Worm (Caenorhabditis elegans) whole organism, L4 larva: ENCODE data around the gene spsb-1.

ENCODE experiments used
- F37D6.2 ChIP-seq: sonication (generic microtip); optimal IDR thresholded peaks from 2 replicates; lab custom pipeline; 2016; ENCODE audit warnings: mild to moderate bottlenecking, missing genetic modification characterization, missing compliant biosample characterization
- F49E8.2 ChIP-seq: sonication (generic microtip); optimal IDR thresholded peaks from 2 replicates; lab custom pipeline; 2016; ENCODE audit warnings: missing compliant biosample characterization, mild to moderate bottlenecking, missing genetic modification characterization, borderline replicate concordance
- cey-2 ChIP-seq: sonication (generic microtip); optimal IDR thresholded peaks from 3 replicates; lab custom pipeline; 2017; ENCODE audit warnings: missing genetic modification characterization, mild to moderate bottlenecking, missing compliant biosample characterization, antibody characterized with exemption, borderline replicate concordance; ENCODE audit not compliant: insufficient read depth
- dmd-9 ChIP-seq: fragments of 200-800 bp; sonication (Bioruptor generic); IDR thresholded peaks from 2 replicates; pipeline ENCODE4 v1.3.6; 2022; ENCODE audit warnings: missing genetic modification reagents, missing genetic modification characterization, missing compliant biosample characterization
- fkh-10 ChIP-seq: fragments of 150-350 bp; optimal IDR thresholded peaks from 2 replicates; lab custom pipeline; 2014; ENCODE audit warnings: missing biosample characterization, missing genetic modification reagents, missing genetic modification characterization
- lin-15B ChIP-seq: fragments of 150-350 bp; sonication (generic microtip); optimal IDR thresholded peaks from 3 replicates; lab custom pipeline; 2014; ENCODE audit warnings: missing biosample characterization, missing genetic modification characterization
- madf-9 ChIP-seq: fragments of 200-800 bp; sonication (Bioruptor generic); conservative IDR thresholded peaks from 2 replicates; pipeline ENCODE4 v1.3.6; 2022; ENCODE audit warnings: missing genetic modification reagents, missing genetic modification characterization, missing compliant biosample characterization
- nhr-11 ChIP-seq: fragments of 150-350 bp; optimal IDR thresholded peaks from 2 replicates; lab custom pipeline; 2014; ENCODE audit warnings: missing biosample characterization, missing genetic modification characterization
- nhr-77 ChIP-seq: fragments of 150-350 bp; optimal IDR thresholded peaks from 2 replicates; lab custom pipeline; 2014; ENCODE audit warnings: missing biosample characterization, missing genetic modification characterization
- ztf-7 ChIP-seq: fragments of 150-350 bp; optimal IDR thresholded peaks from 2 replicates; lab custom pipeline; 2014; ENCODE audit warnings: missing biosample characterization, missing genetic modification characterization

DNA sequence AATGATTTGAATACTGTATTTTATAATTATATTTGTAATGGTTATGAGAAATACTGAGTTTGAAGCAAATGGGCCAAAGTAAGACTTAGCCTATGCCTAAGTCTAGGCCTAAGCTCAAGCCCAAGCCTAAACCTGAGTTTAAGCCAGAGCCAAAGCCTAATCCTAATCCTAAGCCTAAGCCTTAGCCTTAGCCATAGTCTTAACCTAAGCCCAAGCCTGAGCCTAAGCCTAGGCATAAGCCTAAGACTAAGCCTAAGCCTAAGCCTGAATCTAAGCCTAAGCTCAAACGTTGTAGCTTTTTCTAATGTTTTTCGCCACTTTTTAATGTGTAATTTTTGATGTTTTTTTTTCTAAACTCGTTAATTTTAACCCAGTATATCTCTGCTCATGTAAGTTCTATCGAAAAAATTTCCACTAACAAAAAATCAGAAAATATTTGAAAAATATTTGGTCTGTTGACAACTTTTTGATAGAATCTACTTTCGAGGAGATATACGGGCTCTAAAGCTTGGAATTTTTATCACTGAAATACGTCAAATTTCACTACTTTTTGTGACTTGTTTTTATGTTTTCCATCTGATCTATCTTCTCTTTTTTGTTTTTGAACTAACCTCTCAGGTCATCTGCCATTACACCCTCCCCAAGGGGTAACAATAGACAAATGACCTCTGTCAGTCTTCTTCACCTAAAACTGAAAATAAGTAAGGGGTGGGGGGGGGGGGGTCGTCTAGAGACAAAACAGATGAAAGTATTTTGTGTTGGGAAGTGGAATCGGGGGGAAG is 7.7 kb downstream of the spsb-1 start:
- TF ChIP-seq nhr-77 (tag; lab: Kevin White, UChicago), result no peak
- TF ChIP-seq dmd-9 (GFP tag; lab: Robert Waterston, UW), result no peak
- no peak for TF ChIP-seq F37D6.2 (tag; lab: Kevin White, UChicago)
- TF ChIP-seq fkh-10 (GFP tag; lab: Kevin White, UChicago), result no peak
- no peak for TF ChIP-seq lin-15B (tag; lab: Kevin White, UChicago)
- no peak for TF ChIP-seq F49E8.2
- no peak for TF ChIP-seq madf-9 (GFP tag; lab: Robert Waterston, UW)
- TF ChIP-seq nhr-11 (tag; lab: Kevin White, UChicago), result no peak
- TF ChIP-seq cey-2, result no peak
- TF ChIP-seq ztf-7 (tag; lab: Kevin White, UChicago), result no peak
